Worm (Caenorhabditis elegans): ENCODE results near the gene ZK899.7.

The ZK899.7 gene

ce11 chrX:9449330-9449729, at the start of gene ZK899.7:
Gene ZK899.7, minus strand, starts transcription at chrX:9449430.
- TF ChIP-seq tbx-2 (tag; optimal IDR thresholded peaks at IDR 0.05): no peak
- no peak for TF ChIP-seq nhr-67 (tag; optimal IDR thresholded peaks at IDR 0.05)
- TF ChIP-seq nhr-12 (tag; optimal IDR thresholded peaks at IDR 0.05): no peak
- TF ChIP-seq unc-39 (tag; optimal IDR thresholded peaks at IDR 0.05): no peak
- TF ChIP-seq elt-1 (tag; optimal IDR thresholded peaks at IDR 0.05): no peak
- TF ChIP-seq fkh-2 (tag; optimal IDR thresholded peaks at IDR 0.05): no peak
- no peak for TF ChIP-seq eor-1 (tag; optimal IDR thresholded peaks at IDR 0.05)
- TF ChIP-seq mdl-1 (tag; optimal IDR thresholded peaks at IDR 0.05): no peak
- TF ChIP-seq nfya-1 (tag; optimal IDR thresholded peaks at IDR 0.05; ENCODE audit: insufficient read depth): no peak
- no peak for TF ChIP-seq snpc-4 (tag; optimal IDR thresholded peaks at IDR 0.05)
- no peak for TF ChIP-seq elt-3 (tag; optimal IDR thresholded peaks at IDR 0.05)
- TF ChIP-seq ceh-9 (tag; optimal IDR thresholded peaks at IDR 0.05): no peak
- no peak for TF ChIP-seq mml-1 (tag; optimal IDR thresholded peaks at IDR 0.05)

ce11 chrX:9494661-9495060, 45.4 kb upstream of the ZK899.7 start:
- TF ChIP-seq mml-1 (tag; optimal IDR thresholded peaks at IDR 0.05) (no peak), tbx-2 (tag; optimal IDR thresholded peaks at IDR 0.05) (no peak), nhr-28 (tag; optimal IDR thresholded peaks at IDR 0.05) (no peak)

- TF ChIP-seq mdl-1 (tag; optimal IDR thresholded peaks at IDR 0.05) (no peak), skn-1 (tag; optimal IDR thresholded peaks at IDR 0.05) (no peak), nhr-23 (tag; optimal IDR thresholded peaks at IDR 0.05) (peak; percentile 44), nhr-67 (tag; optimal IDR thresholded peaks at IDR 0.05) (no peak), nhr-25 (tag; optimal IDR thresholded peaks at IDR 0.05) (peak; percentile 51), unc-62 (GFP tag; optimal IDR thresholded peaks at IDR 0.05) (no peak)
These were observed 42.2 kb upstream of the ZK899.7 start for ce11 chrX:9491439-9491838.

ce11 chrX:9489578-9489977, 40.3 kb upstream of the ZK899.7 start:
- TF ChIP-seq nfya-1 (tag; optimal IDR thresholded peaks at IDR 0.05; ENCODE audit: insufficient read depth): peak; percentile 7
- TF ChIP-seq ztf-4 (tag; optimal IDR thresholded peaks at IDR 0.05): no peak

- no peak for TF ChIP-seq elt-3 (tag; optimal IDR thresholded peaks at IDR 0.05)
- TF ChIP-seq mdl-1 (tag; optimal IDR thresholded peaks at IDR 0.05): no peak
- no peak for TF ChIP-seq daf-12 (tag; optimal IDR thresholded peaks at IDR 0.05)
- no peak for TF ChIP-seq mml-1 (tag; optimal IDR thresholded peaks at IDR 0.05)
- TF ChIP-seq nhr-23 (tag; optimal IDR thresholded peaks at IDR 0.05): no peak
- no peak for TF ChIP-seq nhr-77 (tag; optimal IDR thresholded peaks at IDR 0.05)
- TF ChIP-seq nhr-237 (tag; optimal IDR thresholded peaks at IDR 0.05): no peak
- no peak for TF ChIP-seq ztf-11 (tag; optimal IDR thresholded peaks at IDR 0.05)
- TF ChIP-seq fkh-10 (GFP tag; optimal IDR thresholded peaks at IDR 0.05): no peak
- no peak for TF ChIP-seq pqm-1 (tag; optimal IDR thresholded peaks at IDR 0.05)
- no peak for TF ChIP-seq hmg-11 (tag; optimal IDR thresholded peaks at IDR 0.05)
- no peak for TF ChIP-seq jun-1 (tag; optimal IDR thresholded peaks at IDR 0.05)
- TF ChIP-seq fkh-2 (tag; optimal IDR thresholded peaks at IDR 0.05): no peak
- TF ChIP-seq unc-62 (GFP tag; optimal IDR thresholded peaks at IDR 0.05): no peak
- TF ChIP-seq nhr-11 (tag; optimal IDR thresholded peaks at IDR 0.05): no peak
These were observed 36.9 kb upstream of the ZK899.7 start for ce11 chrX:9486160-9486559.

- TF ChIP-seq egl-5 (tag; optimal IDR thresholded peaks at IDR 0.05): peak; percentile 91
- TF ChIP-seq fkh-2 (tag; optimal IDR thresholded peaks at IDR 0.05): no peak
- TF ChIP-seq pha-4 (tag; optimal IDR thresholded peaks at IDR 0.05): peak; percentile 19
These were observed 34.5 kb upstream of the ZK899.7 start for ce11 chrX:9483754-9484153.

ce11 chrX:9476752-9477151, 27.5 kb upstream of the ZK899.7 start:
- TF ChIP-seq ama-1 (optimal IDR thresholded peaks at IDR 0.05) (no peak), nhr-67 (tag; optimal IDR thresholded peaks at IDR 0.05) (no peak), nhr-25 (tag; optimal IDR thresholded peaks at IDR 0.05) (no peak), lsy-12 (tag; optimal IDR thresholded peaks at IDR 0.05) (no peak), elt-2 (tag; optimal IDR thresholded peaks at IDR 0.05) (no peak), sea-2 (GFP tag; optimal IDR thresholded peaks at IDR 0.05) (no peak), nhr-23 (tag; optimal IDR thresholded peaks at IDR 0.05) (no peak), nhr-76 (tag; optimal IDR thresholded peaks at IDR 0.05) (no peak), ztf-11 (tag; optimal IDR thresholded peaks at IDR 0.05) (no peak), lin-15B (tag; optimal IDR thresholded peaks at IDR 0.05) (no peak), mml-1 (tag; optimal IDR thresholded peaks at IDR 0.05) (no peak), pqm-1 (tag; optimal IDR thresholded peaks at IDR 0.05) (no peak), daf-12 (tag; optimal IDR thresholded peaks at IDR 0.05) (no peak), nhr-77 (tag; optimal IDR thresholded peaks at IDR 0.05) (no peak), ZK546.5 (tag; optimal IDR thresholded peaks at IDR 0.05) (no peak), aly-2 (tag; optimal IDR thresholded peaks at IDR 0.05) (no peak), fkh-2 (tag; optimal IDR thresholded peaks at IDR 0.05) (no peak), ceh-28 (tag; optimal IDR thresholded peaks at IDR 0.05) (no peak)
